Worm (Caenorhabditis elegans) whole organism, mixed stage, embryonic: ENCODE measurements around the gene Y17G7B.3.

Source experiments
- M03D4.4 ChIP-seq: sonication (generic microtip); optimal IDR thresholded peaks from 2 replicates; lab custom pipeline; 2017; ENCODE audit warnings: mild to moderate bottlenecking, missing genetic modification characterization, missing compliant biosample characterization
- bed-3 ChIP-seq: fragments of 200-800 bp; sonication (Bioruptor generic); optimal IDR thresholded peaks from 3 replicates; lab custom pipeline; 2018; ENCODE audit warnings: mild to moderate bottlenecking, missing genetic modification characterization, moderate library complexity, missing compliant biosample characterization
- blmp-1 ChIP-seq: fragments of 150-350 bp; optimal IDR thresholded peaks from 2 replicates; lab custom pipeline; 2014; ENCODE audit warnings: missing biosample characterization, missing genetic modification characterization
- ceh-39 ChIP-seq: fragments of 150-350 bp; optimal IDR thresholded peaks from 2 replicates; lab custom pipeline; 2014; ENCODE audit warnings: missing biosample characterization, missing genetic modification characterization
- ceh-43 ChIP-seq: fragments of 200-800 bp; sonication (Bioruptor generic); optimal IDR thresholded peaks from 2 replicates; lab custom pipeline; 2018; ENCODE audit warnings: mild to moderate bottlenecking, missing genetic modification characterization, moderate library complexity, missing compliant biosample characterization
- ceh-83 ChIP-seq: fragments of 200-800 bp; sonication (Bioruptor generic); optimal IDR thresholded peaks from 2 replicates; lab custom pipeline; 2018; ENCODE audit warnings: mild to moderate bottlenecking, missing genetic modification characterization, missing compliant biosample characterization
- ces-1 ChIP-seq: fragments of 150-350 bp; optimal IDR thresholded peaks from 2 replicates; lab custom pipeline; 2014; ENCODE audit warnings: missing biosample characterization, missing genetic modification reagents, missing genetic modification characterization
- cnd-1 ChIP-seq: fragments of 200-800 bp; sonication (Bioruptor generic); optimal IDR thresholded peaks from 2 replicates; lab custom pipeline; 2018; ENCODE audit warnings: mild to moderate bottlenecking, missing genetic modification characterization, missing compliant biosample characterization
- drap-1 ChIP-seq: fragments of 200-800 bp; sonication (Bioruptor generic); optimal IDR thresholded peaks from 3 replicates; lab custom pipeline; 2018; ENCODE audit warnings: mild to moderate bottlenecking, missing genetic modification characterization, missing compliant biosample characterization
- elt-1 ChIP-seq: sonication (generic microtip); optimal IDR thresholded peaks from 2 replicates; lab custom pipeline; 2017; ENCODE audit warnings: missing genetic modification characterization, mild to moderate bottlenecking, missing compliant biosample characterization, antibody characterized with exemption, moderate library complexity, borderline replicate concordance; ENCODE audit not compliant: insufficient read depth
- elt-3 ChIP-seq: fragments of 150-350 bp; optimal IDR thresholded peaks from 2 replicates; lab custom pipeline; 2014; ENCODE audit warnings: missing biosample characterization, missing genetic modification characterization
- ham-2 ChIP-seq: fragments of 200-800 bp; sonication (Bioruptor generic); optimal IDR thresholded peaks from 2 replicates; lab custom pipeline; 2018; ENCODE audit warnings: mild to moderate bottlenecking, missing genetic modification characterization, missing compliant biosample characterization
- lin-13 ChIP-seq: fragments of 150-350 bp; optimal IDR thresholded peaks from 2 replicates; lab custom pipeline; 2014; ENCODE audit warnings: missing biosample characterization, missing genetic modification characterization
- lsy-2 ChIP-seq: fragments of 150-350 bp; optimal IDR thresholded peaks from 2 replicates; lab custom pipeline; 2014; ENCODE audit warnings: missing biosample characterization, missing genetic modification characterization
- mab-5 ChIP-seq: fragments of 150-350 bp; optimal IDR thresholded peaks from 2 replicates; lab custom pipeline; 2014; ENCODE audit warnings: missing biosample characterization, missing genetic modification characterization
- mep-1 ChIP-seq: fragments of 150-350 bp; optimal IDR thresholded peaks from 2 replicates; lab custom pipeline; 2017; ENCODE audit warnings: missing biosample characterization, missing genetic modification reagents, missing genetic modification characterization, inconsistent platforms
- mls-2 ChIP-seq: sonication (generic microtip); optimal IDR thresholded peaks from 2 replicates; lab custom pipeline; 2016; ENCODE audit warnings: mild to moderate bottlenecking, missing genetic modification characterization, moderate library complexity, missing compliant biosample characterization
- nhr-12 ChIP-seq: fragments of 150-350 bp; optimal IDR thresholded peaks from 2 replicates; lab custom pipeline; 2014; ENCODE audit warnings: missing biosample characterization, missing genetic modification characterization
- nhr-2 ChIP-seq: fragments of 150-350 bp; optimal IDR thresholded peaks from 2 replicates; lab custom pipeline; 2014; ENCODE audit warnings: missing biosample characterization, missing genetic modification characterization
- nhr-237 ChIP-seq: fragments of 150-350 bp; optimal IDR thresholded peaks from 2 replicates; lab custom pipeline; 2014; ENCODE audit warnings: missing biosample characterization, missing genetic modification characterization
- nhr-76 ChIP-seq: sonication (generic microtip); optimal IDR thresholded peaks from 2 replicates; lab custom pipeline; 2017; ENCODE audit warnings: missing biosample characterization, missing genetic modification characterization
- pha-4 ChIP-seq: fragments of 150-350 bp; optimal IDR thresholded peaks from 2 replicates; lab custom pipeline; 2018; ENCODE audit warnings: missing biosample characterization, missing genetic modification reagents, missing genetic modification characterization
- snpc-4 ChIP-seq: fragments of 150-350 bp; optimal IDR thresholded peaks from 2 replicates; lab custom pipeline; 2014; ENCODE audit warnings: missing biosample characterization, missing genetic modification characterization
- tbx-8 ChIP-seq: fragments of 200-800 bp; sonication (Bioruptor generic); optimal IDR thresholded peaks from 2 replicates; lab custom pipeline; 2018; ENCODE audit warnings: mild to moderate bottlenecking, missing genetic modification characterization, moderate library complexity, missing compliant biosample characterization
- unc-120 ChIP-seq: sonication (generic microtip); optimal IDR thresholded peaks from 2 replicates; lab custom pipeline; 2017; ENCODE audit warnings: missing genetic modification characterization, missing compliant biosample characterization; ENCODE audit not compliant: poor library complexity, severe bottlenecking
- unc-39 ChIP-seq: fragments of 150-350 bp; optimal IDR thresholded peaks from 2 replicates; lab custom pipeline; 2014; ENCODE audit warnings: missing biosample characterization, missing genetic modification characterization
- unc-62 ChIP-seq: fragments of 150-350 bp; optimal IDR thresholded peaks from 2 replicates; lab custom pipeline; 2014; ENCODE audit warnings: missing biosample characterization, missing genetic modification reagents, missing genetic modification characterization
- zip-8 ChIP-seq: fragments of 150-350 bp; optimal IDR thresholded peaks from 2 replicates; lab custom pipeline; 2014; ENCODE audit warnings: missing biosample characterization, missing genetic modification characterization

Gene Y17G7B.3

ce11 chrII:12006575-12007098 is 17.8 kb downstream of the Y17G7B.3 start, which contains the start of gene mcm-2:
mcm-2 (minus strand) TSS chrII:12006625.
- TF ChIP-seq nhr-237 (tag; lab: Kevin White, UChicago) (peak; percentile 1), tbx-8 (GFP tag; lab: Kevin White, UChicago) (no peak), elt-1 (peak; percentile 17), zip-8 (tag; lab: Kevin White, UChicago) (peak; percentile 69)
- TF ChIP-seq, all 35 proteins: peak for 3

DNA sequence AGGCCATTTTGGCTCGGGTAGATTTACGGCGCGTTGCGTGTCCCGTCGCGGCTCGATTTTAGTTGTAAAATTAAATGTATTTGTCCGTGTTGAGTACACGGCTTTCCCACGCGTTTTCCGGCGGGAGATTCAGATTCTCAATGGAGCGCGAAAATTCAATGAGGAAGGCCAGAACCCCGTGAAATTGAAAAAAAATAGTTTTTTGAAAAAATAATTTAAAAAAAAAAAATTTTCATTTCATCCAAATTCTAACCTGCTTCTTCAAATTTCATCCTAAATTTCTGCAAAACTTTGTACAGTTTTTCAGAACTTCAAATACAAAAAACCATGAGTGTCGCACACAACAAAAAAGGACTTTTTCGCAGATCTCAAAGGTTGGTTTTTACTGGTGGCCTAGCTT is 19.9 kb downstream of the Y17G7B.3 start, which contains the start of gene glb-29:
Gene glb-29 (plus strand): TSS at position 301 of the 400 bp plus-strand sequence.
- no peak for TF ChIP-seq zip-8 (tag; lab: Kevin White, UChicago)
- no peak for TF ChIP-seq blmp-1
- no peak for TF ChIP-seq M03D4.4 (tag; lab: Kevin White, UChicago)

ce11 chrII:12023315-12023878 is 34.6 kb downstream of the Y17G7B.3 start, which contains the start of gene Y17G7B.12:
Y17G7B.12 (plus strand) TSS chrII:12023861.
- peak; percentile 39 for TF ChIP-seq ces-1 (GFP tag; lab: Kevin White, UChicago)
- no peak for TF ChIP-seq mep-1 (tag; lab: Kevin White, UChicago)
- TF ChIP-seq mls-2 (tag; lab: Kevin White, UChicago) = no peak
- TF ChIP-seq lsy-2 (tag; lab: Kevin White, UChicago) = peak; percentile 89
- no peak for TF ChIP-seq unc-62
- TF ChIP-seq unc-39 = no peak
- TF ChIP-seq, all 35 proteins: peak for 2

DNA sequence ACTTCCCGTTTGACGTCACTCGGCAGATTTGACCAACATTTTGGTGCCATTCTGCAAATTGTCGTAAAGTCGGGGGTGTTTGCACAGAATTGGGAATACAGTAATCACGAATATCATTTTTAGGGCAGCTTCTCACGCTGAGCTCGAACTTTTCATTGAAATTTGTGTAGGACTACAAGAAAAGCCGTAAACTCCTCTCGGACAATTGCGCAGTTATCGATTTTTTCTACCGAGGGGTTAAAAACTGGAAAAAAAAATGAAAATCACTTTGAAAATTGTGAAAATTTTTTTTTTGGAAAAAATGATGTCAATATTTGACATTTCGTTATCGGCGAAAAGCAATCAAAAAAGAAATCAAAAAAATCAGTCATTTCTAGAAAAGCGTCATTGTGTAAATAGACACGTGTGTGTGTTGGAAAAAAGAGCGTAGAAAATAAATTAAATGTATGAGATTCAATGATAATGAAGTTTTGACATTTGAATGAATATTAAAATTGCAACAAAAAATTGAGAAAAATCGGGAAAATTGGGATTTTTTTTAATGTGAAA is 38.9 kb downstream of the Y17G7B.3 start, which contains the start of gene Y17G7B.8:
Gene Y17G7B.8 (minus strand): TSS at position 51 of the 549 bp plus-strand sequence.
- TF ChIP-seq elt-1 (no peak), unc-120 (tag; lab: Kevin White, UChicago) (no peak), ceh-43 (no peak), mab-5 (tag; lab: Kevin White, UChicago) (no peak), unc-62 (no peak), zip-8 (tag; lab: Kevin White, UChicago) (no peak), snpc-4 (no peak), nhr-237 (tag; lab: Kevin White, UChicago) (no peak), unc-39 (no peak), elt-3 (tag; lab: Kevin White, UChicago) (no peak), bed-3 (GFP tag; lab: Kevin White, UChicago) (no peak), lsy-2 (tag; lab: Kevin White, UChicago) (no peak), mep-1 (tag; lab: Kevin White, UChicago) (no peak), lin-13 (tag; lab: Kevin White, UChicago) (no peak), blmp-1 (no peak), nhr-76 (tag; lab: Kevin White, UChicago) (no peak), tbx-8 (GFP tag; lab: Kevin White, UChicago) (no peak), M03D4.4 (tag; lab: Kevin White, UChicago) (no peak), nhr-12 (tag; lab: Kevin White, UChicago) (no peak)

ce11 chrII:12028707-12029106 is 39.9 kb downstream of the Y17G7B.3 start:
- TF ChIP-seq cnd-1 (tag; lab: Kevin White, UChicago) = no peak
- TF ChIP-seq unc-39 = no peak
- no peak for TF ChIP-seq ces-1 (GFP tag; lab: Kevin White, UChicago)
- TF ChIP-seq drap-1 (GFP tag; lab: Kevin White, UChicago) = no peak
- TF ChIP-seq bed-3 (GFP tag; lab: Kevin White, UChicago) = no peak
- no peak for TF ChIP-seq ceh-83 (GFP tag; lab: Kevin White, UChicago)
- no peak for TF ChIP-seq mep-1 (tag; lab: Kevin White, UChicago)
- no peak for TF ChIP-seq ceh-39 (tag; lab: Kevin White, UChicago)
- TF ChIP-seq lsy-2 (tag; lab: Kevin White, UChicago) = no peak
- TF ChIP-seq nhr-76 (tag; lab: Kevin White, UChicago) = no peak
- TF ChIP-seq ham-2 (GFP tag; lab: Kevin White, UChicago) = no peak
- TF ChIP-seq nhr-237 (tag; lab: Kevin White, UChicago) = no peak
- no peak for TF ChIP-seq ceh-43
- no peak for TF ChIP-seq tbx-8 (GFP tag; lab: Kevin White, UChicago)
- TF ChIP-seq pha-4 = no peak
- TF ChIP-seq snpc-4 = no peak
- no peak for TF ChIP-seq elt-1
- TF ChIP-seq nhr-2 = no peak
